Worm (Caenorhabditis elegans): Measurements from ENCODE around the gene ceh-30.

ceh-30 gene

ce11 chrX:3089894-3090414 lies 26.6 kb downstream of the ceh-30 start (continued):
- TF ChIP-seq pqm-1 (tag; optimal IDR thresholded peaks at IDR 0.05): peak; percentile 25
- TF ChIP-seq nhr-237 (tag; optimal IDR thresholded peaks at IDR 0.05): no peak
- TF ChIP-seq mep-1 (tag; optimal IDR thresholded peaks at IDR 0.05): peak; percentile 49
- no peak for TF ChIP-seq sup-37 (GFP tag; optimal IDR thresholded peaks at IDR 0.05)
- no peak for TF ChIP-seq zip-4 (GFP tag; optimal IDR thresholded peaks at IDR 0.05)
- no peak for TF ChIP-seq ces-1 (GFP tag; optimal IDR thresholded peaks at IDR 0.05)
- no peak for TF ChIP-seq unc-98 (GFP tag; IDR thresholded peaks at IDR 0.05)
- no peak for TF ChIP-seq fkh-8 (tag; optimal IDR thresholded peaks at IDR 0.05)
- peak; percentile 36 for TF ChIP-seq ceh-63 (GFP tag; optimal IDR thresholded peaks at IDR 0.05)
- peak; percentile 51; the same call in 1 of the 2 replicates for TF ChIP-seq nhr-19 (GFP tag; conservative IDR thresholded peaks at IDR 0.05)

DNA sequence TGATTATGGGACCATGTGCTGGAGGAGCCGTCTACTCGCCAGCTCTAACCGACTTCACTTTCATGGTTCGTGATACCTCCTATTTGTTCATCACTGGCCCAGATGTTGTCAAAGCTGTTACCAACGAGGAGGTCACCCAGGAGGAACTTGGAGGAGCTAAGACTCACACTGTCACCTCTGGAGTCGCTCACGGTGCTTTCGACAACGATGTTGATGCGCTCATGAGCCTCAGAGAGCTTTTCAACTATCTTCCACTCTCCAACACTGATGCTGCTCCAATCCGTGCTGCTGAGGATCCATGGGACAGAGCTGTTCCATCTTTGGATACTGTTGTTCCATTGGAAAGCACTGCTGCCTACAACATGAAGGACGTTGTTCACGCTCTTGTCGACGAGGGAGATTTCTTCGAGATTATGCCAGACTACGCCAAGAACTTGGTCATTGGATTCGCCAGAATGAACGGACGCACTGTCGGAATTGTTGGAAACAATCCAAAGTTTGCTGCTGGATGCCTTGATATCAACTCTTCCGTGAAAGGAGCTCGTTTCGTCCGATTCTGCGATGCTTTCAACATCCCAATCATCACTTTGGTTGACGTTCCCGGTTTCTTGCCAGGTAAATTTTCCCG lies 27.9 kb downstream of the ceh-30 start:
- TF ChIP-seq nhr-85 (tag): peak; percentile 6
- TF ChIP-seq hpl-2 (GFP tag; optimal IDR thresholded peaks at IDR 0.05): no peak

- TF ChIP-seq nhr-71 (tag; optimal IDR thresholded peaks at IDR 0.05): peak; percentile 12
- TF ChIP-seq isw-1 (GFP tag; IDR thresholded peaks at IDR 0.05): no peak
- TF ChIP-seq pax-3 (tag; optimal IDR thresholded peaks at IDR 0.05): no peak
- TF ChIP-seq nhr-90 (tag; optimal IDR thresholded peaks at IDR 0.05; ENCODE audit: poor library complexity): peak; percentile 23
These were observed 29.1 kb downstream of the ceh-30 start for ce11 chrX:3092460-3092859.

DNA sequence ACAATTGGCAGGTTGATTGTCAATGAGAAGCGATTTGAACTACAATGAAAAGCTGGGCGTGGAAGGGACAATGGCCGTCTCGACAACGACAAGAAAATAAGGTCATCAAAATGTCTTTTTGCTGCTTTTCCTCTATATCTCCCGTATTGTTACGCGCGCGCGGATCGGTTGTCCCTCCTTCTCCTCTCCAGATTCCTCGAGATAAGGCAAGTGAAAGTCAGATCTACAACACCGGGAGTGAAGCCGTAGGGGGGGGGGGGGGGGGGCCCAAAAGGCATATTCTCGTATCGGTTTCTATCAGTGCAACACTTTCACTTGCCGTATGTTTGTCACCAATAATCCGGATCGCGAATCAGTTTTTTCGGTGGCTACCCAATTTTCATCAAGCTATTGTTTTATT lies 30.9 kb downstream of the ceh-30 start, which contains the start of gene wrt-2:
Gene wrt-2 (minus strand): TSS at position 46 of the 400 bp plus-strand sequence.
- TF ChIP-seq ets-5 (GFP tag; IDR thresholded peaks at IDR 0.05): no peak
- no peak for TF ChIP-seq efl-1 (optimal IDR thresholded peaks at IDR 0.05)
- peak in 1 of 2 experiments; percentile 10 for TF ChIP-seq efl-1 (GFP tag; optimal IDR thresholded peaks at IDR 0.05 in 1 of 2)
- TF ChIP-seq aha-1 (tag; optimal IDR thresholded peaks at IDR 0.05): no peak
- no peak for TF ChIP-seq efl-3 (GFP tag; optimal IDR thresholded peaks at IDR 0.05)
- TF ChIP-seq tbx-2 (tag; optimal IDR thresholded peaks at IDR 0.05): no peak
- no peak for TF ChIP-seq lsy-2 (tag; optimal IDR thresholded peaks at IDR 0.05)
- peak; percentile 83 for TF ChIP-seq blmp-1 (tag; optimal IDR thresholded peaks at IDR 0.05)
- no peak for TF ChIP-seq zag-1 (tag; optimal IDR thresholded peaks at IDR 0.05)

DNA sequence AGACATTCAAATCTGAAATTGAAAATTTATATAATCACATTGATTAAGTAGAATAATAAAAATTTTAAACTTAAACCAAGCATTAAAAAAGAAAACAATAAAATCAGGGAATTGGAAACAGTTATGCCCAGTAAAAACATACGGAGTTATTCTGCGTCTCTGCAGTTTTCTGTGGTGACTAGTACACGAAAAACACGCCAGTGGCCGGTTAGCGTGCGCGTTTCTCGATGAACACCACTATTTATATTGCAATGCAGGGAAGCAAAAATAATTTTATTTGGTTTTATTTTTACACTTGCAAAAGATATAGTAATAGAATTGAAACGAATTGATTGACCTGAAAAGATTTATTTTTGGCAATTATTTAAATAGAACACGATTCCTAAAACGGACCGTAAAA lies 36.5 kb downstream of the ceh-30 start, which contains the start of gene sec-3:
Gene sec-3 (minus strand): TSS at position 21 of the 400 bp plus-strand sequence.
- TF ChIP-seq lin-39 (tag; optimal IDR thresholded peaks at IDR 0.05) (peak; percentile 90), ceh-63 (GFP tag; optimal IDR thresholded peaks at IDR 0.05) (no peak), ceh-8 (GFP tag; optimal IDR thresholded peaks at IDR 0.05) (peak; percentile 66), nhr-71 (tag; optimal IDR thresholded peaks at IDR 0.05) (peak; percentile 93), pax-3 (tag; optimal IDR thresholded peaks at IDR 0.05) (peak; percentile 62), aly-2 (tag; optimal IDR thresholded peaks at IDR 0.05) (peak; percentile 75), ceh-88 (GFP tag; IDR thresholded peaks at IDR 0.05) (peak; percentile 48; the same call in 1 of the 2 replicates), nhr-28 (tag; optimal IDR thresholded peaks at IDR 0.05) (no peak), fos-1 (tag; optimal IDR thresholded peaks at IDR 0.05) (peak; percentile 79), elt-3 (tag; optimal IDR thresholded peaks at IDR 0.05) (peak in 3 of 6 experiments; percentile 27 to 91 (median 45)), nhr-19 (GFP tag; conservative IDR thresholded peaks at IDR 0.05) (peak; percentile 86), dpl-1 (GFP tag; optimal IDR thresholded peaks at IDR 0.05) (peak; percentile 67 to 82 (median 80)), mdl-1 (tag; optimal IDR thresholded peaks at IDR 0.05) (peak in 1 of 2 experiments; percentile 76), fkh-8 (tag; optimal IDR thresholded peaks at IDR 0.05) (peak; percentile 67), zag-1 (tag; optimal IDR thresholded peaks at IDR 0.05) (no peak), ztf-11 (tag; optimal IDR thresholded peaks at IDR 0.05) (peak in 1 of 2 experiments; percentile 51), nhr-77 (tag; optimal IDR thresholded peaks at IDR 0.05) (peak; percentile 81), zip-4 (GFP tag; optimal IDR thresholded peaks at IDR 0.05) (peak; percentile 62), egl-13 (tag; optimal IDR thresholded peaks at IDR 0.05) (peak; percentile 74), nhr-76 (tag; optimal IDR thresholded peaks at IDR 0.05) (peak; percentile 16), F16B12.6 (tag; optimal IDR thresholded peaks at IDR 0.05) (peak; percentile 60), fkh-10 (GFP tag; optimal IDR thresholded peaks at IDR 0.05) (peak; percentile 43), lir-3 (tag; optimal IDR thresholded peaks at IDR 0.05; ENCODE audit: poor library complexity) (peak; percentile 62), sox-4 (tag; optimal IDR thresholded peaks at IDR 0.05) (peak; percentile 15), ztf-4 (tag; optimal IDR thresholded peaks at IDR 0.05) (peak; percentile 57), lin-14 (GFP tag; optimal IDR thresholded peaks at IDR 0.05) (peak; percentile 96)
